Worm (Caenorhabditis elegans): ENCODE measurements around the gene K12H6.4.

- TF ChIP-seq pha-4 (tag; optimal IDR thresholded peaks at IDR 0.05) (no peak), pqm-1 (tag; optimal IDR thresholded peaks at IDR 0.05) (no peak), tbx-2 (tag; optimal IDR thresholded peaks at IDR 0.05) (no peak), fkh-10 (GFP tag; optimal IDR thresholded peaks at IDR 0.05) (no peak), ceh-2 (tag; optimal IDR thresholded peaks at IDR 0.05) (no peak), sdc-2 (tag; optimal IDR thresholded peaks at IDR 0.05) (no peak), ceh-22 (tag; optimal IDR thresholded peaks at IDR 0.05) (no peak)
Measured at ce11 chrII:2836853-2837252, 12.8 kb upstream of the K12H6.4 start, which contains the start of gene K12H6.7.
